Worm (Caenorhabditis elegans) whole organism, L3 larva: ENCODE measurements around the gene pqn-27.

ENCODE experiments used
- R02D3.7 ChIP-seq: fragments of 150-350 bp; optimal IDR thresholded peaks from 2 replicates; lab custom pipeline; 2014; ENCODE audit warnings: missing biosample characterization, missing genetic modification characterization
- ama-1 ChIP-seq: fragments of 150-350 bp; optimal IDR thresholded peaks from 2 replicates; lab custom pipeline; 2018
- elt-2 ChIP-seq: sonication (generic microtip); optimal IDR thresholded peaks from 2 replicates; lab custom pipeline; 2016; ENCODE audit warnings: missing genetic modification reagents, mild to moderate bottlenecking, missing genetic modification characterization, missing compliant biosample characterization
- fos-1 ChIP-seq: fragments of 150-350 bp; optimal IDR thresholded peaks from 2 replicates; lab custom pipeline; 2014; ENCODE audit warnings: missing biosample characterization, missing genetic modification characterization
- hmg-11 ChIP-seq: sonication (generic microtip); optimal IDR thresholded peaks from 2 replicates; lab custom pipeline; 2016; ENCODE audit warnings: missing genetic modification characterization, missing compliant biosample characterization
- mdl-1 ChIP-seq: fragments of 150-350 bp; optimal IDR thresholded peaks from 2 replicates; lab custom pipeline; 2014; ENCODE audit warnings: missing biosample characterization, missing genetic modification characterization
- nhr-12 ChIP-seq: fragments of 150-350 bp; optimal IDR thresholded peaks from 2 replicates; lab custom pipeline; 2014; ENCODE audit warnings: missing biosample characterization, missing genetic modification characterization
- nhr-25 ChIP-seq: sonication (generic microtip); optimal IDR thresholded peaks from 2 replicates; lab custom pipeline; 2017; ENCODE audit warnings: missing biosample characterization, missing genetic modification characterization
- pha-4 ChIP-seq: fragments of 150-350 bp; optimal IDR thresholded peaks from 2 replicates; lab custom pipeline; 2014; ENCODE audit warnings: missing biosample characterization, missing genetic modification reagents, missing genetic modification characterization
- sea-2 ChIP-seq: fragments of 150-350 bp; sonication (generic microtip); optimal IDR thresholded peaks from 4 replicates; lab custom pipeline; 2014; ENCODE audit warnings: missing biosample characterization, missing genetic modification reagents, missing genetic modification characterization
- zag-1 ChIP-seq: fragments of 150-350 bp; optimal IDR thresholded peaks from 2 replicates; lab custom pipeline; 2014; ENCODE audit warnings: missing biosample characterization, missing genetic modification characterization

DNA sequence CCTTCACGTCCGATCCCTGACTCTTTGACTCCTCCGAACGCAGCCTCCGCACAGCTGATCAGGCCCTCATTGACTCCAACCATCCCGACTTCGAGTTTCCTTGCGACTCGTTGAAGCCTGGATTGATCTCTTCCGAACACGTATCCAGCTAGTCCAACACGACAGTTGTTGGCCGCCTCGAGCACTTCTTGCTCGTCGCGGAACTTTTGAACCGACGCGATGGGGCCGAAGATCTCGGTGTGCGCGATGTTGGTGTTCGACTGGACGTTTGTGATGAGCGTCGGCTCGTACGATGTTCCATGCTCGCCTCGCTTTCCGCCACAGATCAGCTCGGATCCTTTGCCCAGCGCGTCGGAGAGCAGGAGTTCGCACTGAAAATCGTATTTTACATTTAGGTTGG lies 27.1 kb upstream of the pqn-27 start:
- TF ChIP-seq fos-1 (tag; lab: Kevin White, UChicago) (no peak), elt-2 (tag; lab: Kevin White, UChicago) (no peak), ama-1 (lab: Kevin White, UChicago) (no peak), sea-2 (no peak), zag-1 (tag; lab: Kevin White, UChicago) (no peak), pha-4 (tag; lab: Kevin White, UChicago) (no peak), nhr-12 (tag; lab: Kevin White, UChicago) (no peak), nhr-25 (no peak), hmg-11 (tag; lab: Kevin White, UChicago) (no peak), mdl-1 (no peak), R02D3.7 (tag; lab: Kevin White, UChicago) (no peak)
